Worm (Caenorhabditis elegans): ENCODE measurements around the gene snr-1.
A peak's percentile ranks its signal among the peaks of the same experiment; 100 is the strongest.

Gene snr-1

DNA sequence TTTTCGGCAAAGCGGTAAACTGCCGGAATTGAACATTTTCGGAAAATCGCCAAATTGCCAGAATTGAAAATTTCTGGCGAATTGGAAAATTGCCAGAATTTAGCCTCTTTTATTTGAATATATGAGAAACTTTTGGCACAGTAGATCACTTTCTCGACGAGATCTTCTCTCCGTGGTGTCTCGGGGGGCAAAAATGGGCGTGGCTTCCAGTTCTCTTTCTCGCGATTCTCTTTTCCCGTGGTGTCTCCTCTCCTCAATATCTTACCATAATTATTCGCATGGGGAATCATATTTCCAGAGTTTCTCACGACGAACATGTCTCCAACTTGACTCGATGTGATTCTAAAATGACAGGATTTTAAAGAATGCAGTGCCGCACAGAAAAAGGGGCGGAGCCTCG lies 11.3 kb downstream of the snr-1 start (continued):
- TF ChIP-seq fax-1 (tag; optimal IDR thresholded peaks at IDR 0.05): peak; percentile 61
- TF ChIP-seq ceh-34 (tag; optimal IDR thresholded peaks at IDR 0.05): peak; percentile 56

DNA sequence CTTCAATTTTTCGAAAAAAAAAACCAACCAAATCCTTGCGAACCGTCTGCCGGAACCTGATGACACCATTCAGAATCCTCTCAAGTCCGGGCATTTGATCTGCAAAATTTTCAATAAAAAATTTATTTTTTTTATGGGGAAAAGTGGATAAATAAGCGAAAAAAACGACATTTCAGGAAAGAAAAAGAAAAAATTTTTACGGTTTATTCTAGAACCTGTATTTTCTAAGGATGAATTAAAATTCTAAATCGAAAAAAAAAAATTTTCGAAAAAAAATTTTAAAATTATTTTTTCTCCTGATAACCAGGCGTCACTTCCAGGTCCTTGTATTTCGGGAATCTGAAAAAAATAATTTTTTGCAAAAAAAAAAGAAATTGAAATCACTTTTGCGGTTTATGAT lies 12.3 kb downstream of the snr-1 start, which contains the start of gene bca-2:
bca-2 (minus strand) TSS at position 101 of the 400 bp plus-strand sequence.
- TF ChIP-seq dmd-4 (tag; optimal IDR thresholded peaks at IDR 0.05; ENCODE audit: borderline replicate concordance): no peak

DNA sequence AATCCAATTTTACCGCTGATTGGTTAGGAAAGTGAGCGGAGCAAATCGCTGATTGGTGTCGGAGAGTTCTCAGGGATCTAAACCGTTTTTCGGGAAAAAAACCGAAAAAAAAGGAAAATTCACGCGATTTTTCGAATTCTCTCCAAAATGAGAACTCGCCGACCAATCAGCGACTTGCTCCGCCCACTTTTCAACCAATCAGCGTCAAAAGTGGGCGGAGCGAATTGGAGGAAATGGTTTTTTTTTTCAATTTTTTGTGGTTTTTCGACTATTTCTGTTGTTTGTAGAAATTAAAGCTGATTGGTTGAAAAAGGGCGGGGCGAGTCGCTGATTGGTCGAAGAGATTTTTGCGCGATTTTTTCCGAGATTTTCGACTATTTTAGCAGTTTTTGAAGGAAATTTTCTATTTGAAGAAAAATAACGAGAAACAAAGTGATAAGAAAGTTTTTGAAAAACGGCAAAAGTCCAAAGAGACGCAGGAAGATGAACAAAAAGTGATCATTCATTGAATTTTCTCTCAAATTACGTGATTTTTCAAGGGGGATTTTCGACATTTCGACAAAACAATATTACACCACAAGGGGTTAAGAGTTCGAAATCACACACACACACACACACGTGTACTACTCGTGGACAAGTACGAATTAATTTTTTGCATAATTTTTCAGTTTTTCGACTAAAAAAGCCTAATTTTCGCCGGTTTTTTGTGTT lies 12.9 kb downstream of the snr-1 start:
- TF ChIP-seq ets-4 (tag; optimal IDR thresholded peaks at IDR 0.05) (no peak), fkh-10 (GFP tag; optimal IDR thresholded peaks at IDR 0.05) (no peak), nfya-1 (tag; optimal IDR thresholded peaks at IDR 0.05) (peak; percentile 92)

DNA sequence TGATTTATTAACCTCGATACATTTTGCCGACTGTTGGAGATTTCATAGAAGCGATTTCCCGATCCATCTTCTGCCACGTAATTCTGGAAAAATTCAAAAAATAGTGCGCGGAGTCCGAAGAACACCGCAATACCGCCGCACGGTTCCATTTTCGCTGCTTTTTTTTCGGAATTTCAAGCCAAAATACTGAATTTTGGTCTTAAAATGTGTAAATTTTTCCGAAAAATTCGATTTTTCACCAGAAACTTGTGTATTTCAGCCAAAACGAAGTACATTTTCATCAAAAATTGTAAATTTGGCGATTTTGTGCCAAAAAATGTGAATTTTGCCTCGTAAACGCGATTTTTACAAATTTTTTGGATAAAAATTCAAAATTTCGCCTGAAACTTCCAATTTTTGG lies 15.3 kb downstream of the snr-1 start:
- no peak for TF ChIP-seq odd-2 (tag; optimal IDR thresholded peaks at IDR 0.05)
- no peak for TF ChIP-seq pqm-1 (tag; optimal IDR thresholded peaks at IDR 0.05)
- TF ChIP-seq pax-1 (tag; optimal IDR thresholded peaks at IDR 0.05): no peak
- no peak for TF ChIP-seq ceh-9 (tag; optimal IDR thresholded peaks at IDR 0.05)
- no peak for TF ChIP-seq sox-2 (GFP tag; IDR thresholded peaks at IDR 0.05)
- no peak for TF ChIP-seq fkh-10 (GFP tag; optimal IDR thresholded peaks at IDR 0.05)
- TF ChIP-seq C08G9.2 (tag; optimal IDR thresholded peaks at IDR 0.05): no peak

DNA sequence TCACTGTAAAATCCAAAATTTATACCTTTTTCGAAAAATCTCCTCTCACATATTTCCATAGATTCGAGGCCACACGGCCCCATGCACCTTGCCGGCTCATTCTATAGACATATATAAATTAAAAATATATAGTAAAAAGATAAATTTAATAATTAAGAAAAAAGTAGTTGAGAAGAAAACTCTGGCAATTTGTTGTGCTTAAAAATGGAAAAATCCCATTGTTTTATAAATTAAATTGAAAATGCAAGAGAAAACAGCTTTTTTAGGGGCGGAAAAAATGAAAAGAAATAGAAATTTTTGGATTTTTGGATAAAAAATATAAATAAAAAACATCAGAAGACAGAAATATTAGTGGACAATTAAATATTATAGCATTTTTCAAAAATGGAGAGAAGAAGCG lies 15.8 kb downstream of the snr-1 start, which contains the start of gene Y116A8C.30:
Y116A8C.30 (minus strand) TSS at position 101 of the 400 bp plus-strand sequence.
- TF ChIP-seq unc-86 (tag; optimal IDR thresholded peaks at IDR 0.05) (no peak), sox-2 (GFP tag; IDR thresholded peaks at IDR 0.05) (no peak), C38D4.7 (GFP tag; optimal IDR thresholded peaks at IDR 0.05) (no peak), pqm-1 (tag; optimal IDR thresholded peaks at IDR 0.05) (no peak), pha-2 (tag; optimal IDR thresholded peaks at IDR 0.05) (no peak)

DNA sequence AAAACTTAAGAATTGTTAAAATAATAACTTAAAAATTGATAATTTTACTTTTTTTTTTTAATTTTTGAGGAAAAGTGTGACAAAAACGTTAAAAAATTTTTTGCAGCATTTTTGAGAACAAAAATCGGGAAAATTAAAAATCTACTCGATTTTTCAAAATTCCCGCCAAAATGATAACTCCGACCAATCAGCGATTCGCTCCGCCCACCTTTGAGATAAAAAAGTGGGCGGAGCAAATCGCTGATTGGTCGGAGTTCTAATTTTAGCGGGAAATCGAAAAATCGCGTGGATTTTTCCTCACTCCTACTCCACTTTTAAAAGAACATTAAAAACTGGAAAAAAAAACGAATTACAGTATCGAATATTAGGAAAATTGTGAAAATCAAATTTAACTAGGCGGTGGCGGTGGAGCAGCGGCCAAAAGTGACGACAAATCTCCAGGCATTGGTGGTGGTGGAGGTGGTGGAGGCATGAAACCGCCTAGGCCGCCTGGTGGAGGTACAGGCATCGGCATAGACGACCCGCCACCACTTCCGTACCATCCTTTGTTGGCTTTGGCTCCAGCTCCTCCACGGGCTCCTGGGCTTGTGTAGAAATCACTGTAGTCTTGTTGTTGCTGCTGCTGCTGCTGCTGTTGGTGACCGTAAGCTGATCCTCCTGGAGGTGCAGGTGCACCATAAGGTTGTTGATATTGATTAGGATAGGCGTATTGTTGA lies 16.5 kb downstream of the snr-1 start:
- TF ChIP-seq unc-86 (tag; optimal IDR thresholded peaks at IDR 0.05) (no peak), nfya-1 (tag; optimal IDR thresholded peaks at IDR 0.05) (peak; percentile 94)

DNA sequence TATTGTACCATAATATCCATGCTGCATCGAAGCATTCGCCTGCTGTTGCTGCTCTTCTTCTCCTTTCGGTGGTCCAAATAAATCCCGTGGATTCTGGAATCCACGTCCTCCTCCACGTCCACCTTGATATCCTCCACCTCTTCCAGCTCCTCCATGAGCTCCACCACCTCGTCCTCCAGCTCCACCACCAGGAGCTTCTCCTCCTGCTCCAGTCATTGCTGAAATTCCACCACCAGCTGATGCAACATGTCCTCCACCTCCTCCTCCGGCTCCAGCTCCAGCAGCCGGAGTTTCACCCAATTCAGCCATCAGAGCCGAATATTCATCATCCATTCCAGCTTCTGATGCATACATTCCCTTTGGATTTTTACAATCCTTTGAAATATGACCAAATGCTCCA lies 17.7 kb downstream of the snr-1 start:
- no peak for TF ChIP-seq lin-11 (tag; optimal IDR thresholded peaks at IDR 0.05)
- no peak for TF ChIP-seq dve-1 (tag; optimal IDR thresholded peaks at IDR 0.05)
- TF ChIP-seq nhr-232 (tag; optimal IDR thresholded peaks at IDR 0.05): no peak
- no peak for TF ChIP-seq ceh-6 (GFP tag; optimal IDR thresholded peaks at IDR 0.05)
- no peak for TF ChIP-seq ceh-14 (tag; optimal IDR thresholded peaks at IDR 0.05)
- TF ChIP-seq syd-9 (tag; optimal IDR thresholded peaks at IDR 0.05): no peak
- TF ChIP-seq elt-2 (tag; optimal IDR thresholded peaks at IDR 0.05): no peak
- no peak for TF ChIP-seq pros-1 (tag; optimal IDR thresholded peaks at IDR 0.05)
- no peak for TF ChIP-seq pha-2 (tag; optimal IDR thresholded peaks at IDR 0.05)
- TF ChIP-seq ahr-1 (tag; optimal IDR thresholded peaks at IDR 0.05): no peak
- TF ChIP-seq gmeb-2 (tag; optimal IDR thresholded peaks at IDR 0.05): no peak
- no peak for TF ChIP-seq Y22D7AL.16 (tag; optimal IDR thresholded peaks at IDR 0.05)
- TF ChIP-seq pax-1 (tag; optimal IDR thresholded peaks at IDR 0.05): no peak
- no peak for TF ChIP-seq fax-1 (tag; optimal IDR thresholded peaks at IDR 0.05)
- TF ChIP-seq ceh-30 (tag; optimal IDR thresholded peaks at IDR 0.05): no peak
- no peak for TF ChIP-seq pag-3 (tag; optimal IDR thresholded peaks at IDR 0.05; ENCODE audit: borderline replicate concordance)
- no peak for TF ChIP-seq K09A11.1 (tag; optimal IDR thresholded peaks at IDR 0.05; ENCODE audit: insufficient read depth)
- TF ChIP-seq ceh-34 (tag; optimal IDR thresholded peaks at IDR 0.05): no peak
